Worm (Caenorhabditis elegans) whole organism, L4 larva: ENCODE results near the gene sto-3.
A peak's percentile ranks its signal among the peaks of the same experiment; 100 is the strongest.

Experiments used
- F10B5.3 ChIP-seq: sonication (generic microtip); optimal IDR thresholded peaks from 2 replicates; lab custom pipeline; 2016; ENCODE audit warnings: mild to moderate bottlenecking, missing genetic modification characterization, missing compliant biosample characterization
- F26F4.8 ChIP-seq: fragments of 200-800 bp; sonication (Bioruptor generic); conservative IDR thresholded peaks from 2 replicates; pipeline ENCODE4 v1.3.6; 2022; ENCODE audit warnings: missing genetic modification characterization, missing compliant biosample characterization
- R02D3.7 ChIP-seq: fragments of 150-350 bp; sonication (generic microtip); optimal IDR thresholded peaks from 3 replicates; lab custom pipeline; 2014; ENCODE audit warnings: missing biosample characterization, missing genetic modification characterization
- T20F7.1 ChIP-seq: fragments of 200-800 bp; sonication (Bioruptor generic); optimal IDR thresholded peaks from 2 replicates; lab custom pipeline; 2018; ENCODE audit warnings: mild to moderate bottlenecking, missing genetic modification characterization, missing compliant biosample characterization
- T26A8.4 ChIP-seq: fragments of 200-800 bp; sonication (Bioruptor generic); IDR thresholded peaks from 2 replicates; pipeline ENCODE4 v1.3.6; 2022; ENCODE audit warnings: missing genetic modification characterization, missing compliant biosample characterization
- Y48G9A.11 ChIP-seq: fragments of 200-800 bp; sonication (Bioruptor generic); IDR thresholded peaks from 2 replicates; pipeline ENCODE4 v1.3.6; 2022; ENCODE audit warnings: missing genetic modification reagents, missing genetic modification characterization, missing compliant biosample characterization
- ZK546.5 ChIP-seq, 2 experiments: sonication (generic microtip); optimal IDR thresholded peaks; 2 replicates each; lab custom pipeline; 2017; ENCODE audit warnings: missing biosample characterization in 2 of 2, missing genetic modification characterization in 2 of 2
- aha-1 ChIP-seq: fragments of 150-350 bp; peaks from one replicate; lab custom pipeline; 2014; ENCODE audit warnings: missing biosample characterization, missing genetic modification characterization
- arid-1 ChIP-seq: fragments of 200-800 bp; sonication (Bioruptor generic); conservative IDR thresholded peaks from 2 replicates; pipeline ENCODE4 v1.3.6; 2022; ENCODE audit warnings: missing genetic modification reagents, missing genetic modification characterization, missing compliant biosample characterization
- attf-4 ChIP-seq: sonication (generic microtip); optimal IDR thresholded peaks from 3 replicates; lab custom pipeline; 2017; ENCODE audit warnings: missing biosample characterization, missing genetic modification characterization
- ceh-20 ChIP-seq: fragments of 200-800 bp; sonication (Bioruptor generic); IDR thresholded peaks from 2 replicates; pipeline ENCODE4 v1.3.6; 2022; ENCODE audit warnings: missing genetic modification reagents, missing genetic modification characterization, missing compliant biosample characterization
- ceh-82 ChIP-seq: sonication (generic microtip); optimal IDR thresholded peaks from 2 replicates; lab custom pipeline; 2017; ENCODE audit warnings: missing biosample characterization, missing genetic modification characterization
- ctbp-1 ChIP-seq: fragments of 200-800 bp; sonication (Bioruptor generic); IDR thresholded peaks from 2 replicates; pipeline ENCODE4 v1.3.6; 2022; ENCODE audit warnings: missing genetic modification reagents, missing genetic modification characterization, missing compliant biosample characterization
- daf-12 ChIP-seq: fragments of 150-350 bp; optimal IDR thresholded peaks from 2 replicates; lab custom pipeline; 2014; ENCODE audit warnings: missing biosample characterization, missing genetic modification reagents, missing genetic modification characterization
- dmd-6 ChIP-seq: fragments of 200-800 bp; sonication (Bioruptor generic); IDR thresholded peaks from 2 replicates; pipeline ENCODE4 v1.3.6; 2022; ENCODE audit warnings: missing genetic modification reagents, missing genetic modification characterization, missing compliant biosample characterization
- dmd-9 ChIP-seq: fragments of 200-800 bp; sonication (Bioruptor generic); IDR thresholded peaks from 2 replicates; pipeline ENCODE4 v1.3.6; 2022; ENCODE audit warnings: missing genetic modification reagents, missing genetic modification characterization, missing compliant biosample characterization
- dpl-1 ChIP-seq: fragments of 150-350 bp; optimal IDR thresholded peaks from 2 replicates; lab custom pipeline; 2014; ENCODE audit warnings: missing biosample characterization, missing genetic modification reagents, missing genetic modification characterization
- dve-1 ChIP-seq: sonication (generic microtip); optimal IDR thresholded peaks from 2 replicates; lab custom pipeline; 2017; ENCODE audit warnings: antibody characterized with exemption, mild to moderate bottlenecking, missing genetic modification characterization, missing compliant biosample characterization; ENCODE audit not compliant: insufficient read depth
- egl-27 ChIP-seq: sonication (generic microtip); optimal IDR thresholded peaks from 3 replicates; lab custom pipeline; 2017; ENCODE audit warnings: missing biosample characterization, missing genetic modification reagents, missing genetic modification characterization
- fkh-10 ChIP-seq: fragments of 150-350 bp; optimal IDR thresholded peaks from 2 replicates; lab custom pipeline; 2014; ENCODE audit warnings: missing biosample characterization, missing genetic modification reagents, missing genetic modification characterization
- gei-8 ChIP-seq: fragments of 200-800 bp; sonication (Bioruptor generic); optimal IDR thresholded peaks from 2 replicates; lab custom pipeline; 2018; ENCODE audit warnings: mild to moderate bottlenecking, missing genetic modification characterization, missing compliant biosample characterization
- lim-7 ChIP-seq: fragments of 200-800 bp; sonication (Bioruptor generic); IDR thresholded peaks from 2 replicates; pipeline ENCODE4 v1.3.6; 2022; ENCODE audit warnings: missing genetic modification characterization, missing compliant biosample characterization
- lin-13 ChIP-seq: fragments of 150-350 bp; optimal IDR thresholded peaks from 2 replicates; lab custom pipeline; 2014; ENCODE audit warnings: missing biosample characterization, missing genetic modification reagents, missing genetic modification characterization
- lin-15B ChIP-seq: fragments of 150-350 bp; sonication (generic microtip); optimal IDR thresholded peaks from 3 replicates; lab custom pipeline; 2014; ENCODE audit warnings: missing biosample characterization, missing genetic modification characterization
- lir-3 ChIP-seq: sonication (generic microtip); optimal IDR thresholded peaks from 2 replicates; lab custom pipeline; 2016; ENCODE audit warnings: mild to moderate bottlenecking, missing genetic modification characterization, missing compliant biosample characterization
- mdt-29 ChIP-seq: fragments of 200-800 bp; sonication (Bioruptor generic); IDR thresholded peaks from 2 replicates; pipeline ENCODE4 v1.3.6; 2022; ENCODE audit warnings: missing genetic modification reagents, missing genetic modification characterization, missing compliant biosample characterization
- mep-1 ChIP-seq: fragments of 150-350 bp; sonication (generic microtip); optimal IDR thresholded peaks from 3 replicates; lab custom pipeline; 2014; ENCODE audit warnings: missing biosample characterization, missing genetic modification characterization
- nhr-102 ChIP-seq: sonication (generic microtip); optimal IDR thresholded peaks from 2 replicates; lab custom pipeline; 2016; ENCODE audit warnings: mild to moderate bottlenecking, missing genetic modification characterization, moderate library complexity, missing compliant biosample characterization
- nhr-11 ChIP-seq: fragments of 150-350 bp; optimal IDR thresholded peaks from 2 replicates; lab custom pipeline; 2014; ENCODE audit warnings: missing biosample characterization, missing genetic modification characterization
- nhr-237 ChIP-seq: sonication (generic microtip); optimal IDR thresholded peaks from 2 replicates; lab custom pipeline; 2017; ENCODE audit warnings: missing biosample characterization, missing genetic modification characterization
- nhr-41 ChIP-seq: fragments of 200-800 bp; sonication (Bioruptor generic); IDR thresholded peaks from 2 replicates; pipeline ENCODE4 v1.3.6; 2022; ENCODE audit warnings: missing genetic modification reagents, missing genetic modification characterization, missing compliant biosample characterization
- nhr-42 ChIP-seq: fragments of 200-800 bp; sonication (Bioruptor generic); IDR thresholded peaks from 2 replicates; pipeline ENCODE4 v1.3.6; 2022; ENCODE audit warnings: missing genetic modification characterization, missing compliant biosample characterization
- nhr-48 ChIP-seq: sonication (generic microtip); optimal IDR thresholded peaks from 2 replicates; lab custom pipeline; 2016; ENCODE audit warnings: mild to moderate bottlenecking, missing genetic modification characterization, missing compliant biosample characterization
- rbr-2 ChIP-seq: sonication (generic microtip); optimal IDR thresholded peaks from 2 replicates; lab custom pipeline; 2016; ENCODE audit warnings: missing genotype, missing genetic modification characterization, missing compliant biosample characterization
- saeg-2 ChIP-seq: fragments of 200-800 bp; sonication (Bioruptor generic); IDR thresholded peaks from 2 replicates; pipeline ENCODE4 v1.3.6; 2022; ENCODE audit warnings: missing genetic modification reagents, missing genetic modification characterization, missing compliant biosample characterization
- snpc-1.2 ChIP-seq: fragments of 200-800 bp; sonication (Bioruptor generic); IDR thresholded peaks from 2 replicates; pipeline ENCODE4 v1.3.6; 2022; ENCODE audit warnings: missing genetic modification reagents, missing genetic modification characterization, missing compliant biosample characterization
- spr-1 ChIP-seq: sonication (generic microtip); optimal IDR thresholded peaks from 2 replicates; lab custom pipeline; 2016; ENCODE audit warnings: mild to moderate bottlenecking, missing genetic modification characterization, missing compliant biosample characterization
- spr-3 ChIP-seq: fragments of 200-800 bp; sonication (Bioruptor generic); optimal IDR thresholded peaks from 2 replicates; lab custom pipeline; 2018; ENCODE audit warnings: mild to moderate bottlenecking, missing genetic modification characterization, missing compliant biosample characterization
- tag-97 ChIP-seq: fragments of 200-800 bp; sonication (Bioruptor generic); IDR thresholded peaks from 2 replicates; pipeline ENCODE4 v1.3.6; 2022; ENCODE audit warnings: missing genetic modification characterization, missing compliant biosample characterization
- tra-1 ChIP-seq: fragments of 200-800 bp; sonication (Bioruptor generic); IDR thresholded peaks from 2 replicates; pipeline ENCODE4 v1.3.6; 2022; ENCODE audit warnings: missing genetic modification reagents, missing genetic modification characterization, missing compliant biosample characterization
- unc-130 ChIP-seq: sonication (generic microtip); optimal IDR thresholded peaks from 2 replicates; lab custom pipeline; 2016; ENCODE audit warnings: missing genetic modification reagents, missing genetic modification characterization, missing compliant biosample characterization
- unc-39 ChIP-seq: sonication (generic microtip); optimal IDR thresholded peaks from 2 replicates; lab custom pipeline; 2017; ENCODE audit warnings: missing biosample characterization, missing genetic modification characterization
- unc-62 ChIP-seq, 3 experiments: fragments of 150-350 bp in 1 of 3; sonication (generic microtip); optimal IDR thresholded peaks in 2 of 3; peaks in 1 of 3; 1 replicate in 1 of 3; 2 replicates in 2 of 3; lab custom pipeline; 2014 to 2017; ENCODE audit warnings: missing biosample characterization in 3 of 3, missing genetic modification characterization in 3 of 3, missing genetic modification reagents in 3 of 3, missing genotype in 1 of 3
- zip-11 ChIP-seq: fragments of 200-800 bp; sonication (Bioruptor generic); IDR thresholded peaks from 2 replicates; pipeline ENCODE4 v1.3.6; 2022; ENCODE audit warnings: missing genetic modification characterization, missing compliant biosample characterization
- zip-2 ChIP-seq: fragments of 150-350 bp; optimal IDR thresholded peaks from 2 replicates; lab custom pipeline; 2014; ENCODE audit warnings: missing biosample characterization, missing genetic modification characterization
- ztf-7 ChIP-seq: fragments of 150-350 bp; optimal IDR thresholded peaks from 2 replicates; lab custom pipeline; 2014; ENCODE audit warnings: missing biosample characterization, missing genetic modification characterization

The sto-3 gene

ce11 chrX:11607500-11607823 is 14.4 kb downstream of the sto-3 start:
- TF ChIP-seq dmd-6 (GFP tag; lab: Robert Waterston, UW) = no peak
- no peak for TF ChIP-seq nhr-102 (tag; lab: Kevin White, UChicago)
- TF ChIP-seq lir-3 = no peak
- TF ChIP-seq dpl-1 (GFP tag; lab: Kevin White, UChicago) = no peak

- 0 out of 2 replicates have a peak, but pooled peaks have one; percentile 31 for TF ChIP-seq tra-1 (GFP tag; lab: Robert Waterston, UW)
- TF ChIP-seq aha-1 = peak; percentile 13
- TF ChIP-seq arid-1 (GFP tag; lab: Robert Waterston, UW) = no peak
- no peak for TF ChIP-seq nhr-41 (GFP tag; lab: Robert Waterston, UW)
- no peak for TF ChIP-seq mdt-29
- TF ChIP-seq nhr-42 (GFP tag; lab: Robert Waterston, UW) = no peak
- no peak for TF ChIP-seq R02D3.7
- no peak for TF ChIP-seq spr-1 (tag; lab: Kevin White, UChicago)
- TF ChIP-seq lir-3 = no peak
Measured at ce11 chrX:11606815-11607499, 14.9 kb downstream of the sto-3 start.

ce11 chrX:11605766-11606490 is 16.0 kb downstream of the sto-3 start:
- TF ChIP-seq F10B5.3 (peak; percentile 78), F26F4.8 (GFP tag; lab: Robert Waterston, UW) (no peak), rbr-2 (tag; lab: Kevin White, UChicago) (peak; percentile 97), zip-11 (no peak), lin-13 (peak; percentile 61), ceh-82 (tag; lab: Kevin White, UChicago) (no peak), ZK546.5 (tag; optimal IDR thresholded peaks at IDR 0.05; lab: Kevin White, UChicago) (peak; percentile 8 to 79), ctbp-1 (GFP tag; lab: Robert Waterston, UW) (peak; percentile 90), T20F7.1 (GFP tag; lab: Kevin White, UChicago) (peak; percentile 90), zip-2 (peak; percentile 47), lim-7 (GFP tag; lab: Robert Waterston, UW) (peak; percentile 48), dve-1 (tag; lab: Kevin White, UChicago) (peak; percentile 77), nhr-237 (peak; percentile 76), unc-62 (GFP tag; optimal IDR thresholded peaks at IDR 0.05 in 1 of 2; lab: Kevin White, UChicago) (peak; percentile 76 to 97), unc-62 (tag; optimal IDR thresholded peaks at IDR 0.05; lab: Kevin White, UChicago) (no peak), attf-4 (peak; percentile 44), egl-27 (tag; lab: Kevin White, UChicago) (no peak), fkh-10 (peak; percentile 64), ztf-7 (no peak), dmd-9 (GFP tag; lab: Robert Waterston, UW) (peak; percentile 56; the same call in 1 of the 2 replicates), nhr-48 (peak; percentile 94), gei-8 (GFP tag; lab: Kevin White, UChicago) (peak; percentile 94), saeg-2 (GFP tag; lab: Robert Waterston, UW) (peak; percentile 94), unc-39 (tag; lab: Kevin White, UChicago) (no peak), tag-97 (0 out of 2 replicates have a peak, but pooled peaks have one; percentile 42), ceh-20 (GFP tag; lab: Robert Waterston, UW) (peak; percentile 97), daf-12 (no peak), T26A8.4 (peak; percentile 93), R02D3.7 (peak; percentile 32), Y48G9A.11 (GFP tag; lab: Robert Waterston, UW) (peak; percentile 54; the same call in 1 of the 2 replicates), mep-1 (tag; lab: Kevin White, UChicago) (peak; percentile 97), unc-130 (GFP tag; lab: Kevin White, UChicago) (no peak), arid-1 (GFP tag; lab: Robert Waterston, UW) (peak; percentile 61; the same call in 1 of the 2 replicates), spr-3 (GFP tag; lab: Kevin White, UChicago) (peak; percentile 95), snpc-1.2 (no peak), lin-15B (peak; percentile 61), nhr-11 (peak; percentile 65)
